Fruit fly (Drosophila melanogaster) whole organism, embryonic: ENCODE measurements around the gene CG9393.

ENCODE experiments used
- Atf-2 ChIP-seq: fragments of 200-800 bp; sonication (Bioruptor generic); optimal IDR thresholded peaks from 2 replicates; lab custom pipeline; 2016; ENCODE audit warnings: missing biosample characterization, missing genetic modification characterization
- CG10267 ChIP-seq: fragments of 200-800 bp; sonication (Bioruptor generic); optimal IDR thresholded peaks from 2 replicates; lab custom pipeline; 2018; ENCODE audit warnings: missing biosample characterization, mild to moderate bottlenecking, missing genetic modification characterization, moderate library complexity
- CG10431 ChIP-seq: fragments of 200-800 bp; sonication (Bioruptor generic); optimal IDR thresholded peaks from 3 replicates; lab custom pipeline; 2018; ENCODE audit warnings: missing biosample characterization, mild to moderate bottlenecking, missing genetic modification characterization
- CG11085 ChIP-seq: fragments of 200-800 bp; sonication (Bioruptor generic); IDR thresholded peaks from 2 replicates; pipeline ENCODE4 v1.3.6; 2022; ENCODE audit warnings: missing biosample characterization, missing genetic modification characterization
- CG11247 ChIP-seq: fragments of 200-800 bp; sonication (Bioruptor generic); IDR thresholded peaks from 2 replicates; pipeline ENCODE4 v1.3.6; 2022; ENCODE audit warnings: missing biosample characterization, missing genetic modification characterization
- CG11504 ChIP-seq: fragments of 200-800 bp; sonication (Bioruptor generic); optimal IDR thresholded peaks from 3 replicates; lab custom pipeline; 2019; ENCODE audit warnings: missing biosample characterization, mild to moderate bottlenecking, missing genetic modification characterization, moderate library complexity
- CG12769 ChIP-seq: fragments of 200-800 bp; sonication (Bioruptor generic); optimal IDR thresholded peaks from 2 replicates; lab custom pipeline; 2019; ENCODE audit warnings: missing biosample characterization, mild to moderate bottlenecking, missing genetic modification characterization, moderate library complexity
- CG13894 ChIP-seq: fragments of 200-800 bp; sonication (Bioruptor generic); optimal IDR thresholded peaks from 3 replicates; lab custom pipeline; 2018; ENCODE audit warnings: missing biosample characterization, mild to moderate bottlenecking, missing genetic modification characterization, moderate library complexity
- CG15696 ChIP-seq: fragments of 200-800 bp; sonication (Bioruptor generic); optimal IDR thresholded peaks from 2 replicates; lab custom pipeline; 2019; ENCODE audit warnings: missing biosample characterization, mild to moderate bottlenecking, missing genetic modification characterization, moderate library complexity
- CG1602 ChIP-seq: fragments of 200-800 bp; sonication (Bioruptor generic); optimal IDR thresholded peaks from 3 replicates; lab custom pipeline; 2016; ENCODE audit warnings: missing biosample characterization, missing genetic modification characterization
- CG16815 ChIP-seq: fragments of 200-800 bp; sonication (Bioruptor generic); optimal IDR thresholded peaks from 3 replicates; lab custom pipeline; 2017; ENCODE audit warnings: missing biosample characterization, mild to moderate bottlenecking, missing genetic modification characterization
- CG18011 ChIP-seq: fragments of 200-800 bp; sonication (Bioruptor generic); optimal IDR thresholded peaks from 2 replicates; lab custom pipeline; 2017; ENCODE audit warnings: missing biosample characterization, missing genetic modification characterization, mild to moderate bottlenecking, moderate library complexity, missing genotype
- CG2202 ChIP-seq: fragments of 200-800 bp; sonication (Bioruptor generic); optimal IDR thresholded peaks from 2 replicates; lab custom pipeline; 2018; ENCODE audit warnings: missing biosample characterization, mild to moderate bottlenecking, missing genetic modification characterization
- CG2712 ChIP-seq: fragments of 200-800 bp; optimal IDR thresholded peaks from 3 replicates; lab custom pipeline; 2019; ENCODE audit warnings: missing biosample characterization, mild to moderate bottlenecking, missing genetic modification characterization, moderate library complexity
- CG31224 ChIP-seq: fragments of 200-800 bp; sonication (Bioruptor generic); IDR thresholded peaks from 2 replicates; pipeline ENCODE4 v1.3.6; 2022; ENCODE audit warnings: missing biosample characterization, missing genetic modification characterization
- CG4404 ChIP-seq: fragments of 200-800 bp; sonication (Bioruptor generic); IDR thresholded peaks from 2 replicates; pipeline ENCODE4 v1.3.6; 2022; ENCODE audit warnings: missing biosample characterization, missing genetic modification characterization
- CG5245 ChIP-seq: fragments of 200-800 bp; sonication (Bioruptor generic); optimal IDR thresholded peaks from 3 replicates; lab custom pipeline; 2016; ENCODE audit warnings: missing biosample characterization, missing genetic modification characterization
- CG8765 ChIP-seq: fragments of 200-800 bp; sonication (Bioruptor generic); IDR thresholded peaks from 2 replicates; pipeline ENCODE4 v1.3.6; 2022; ENCODE audit warnings: missing biosample characterization, missing genetic modification characterization
- CG9727 ChIP-seq: fragments of 200-800 bp; sonication (Bioruptor generic); optimal IDR thresholded peaks from 3 replicates; lab custom pipeline; 2017; ENCODE audit warnings: missing biosample characterization, mild to moderate bottlenecking, missing genetic modification characterization
- CkIIα-i1 ChIP-seq: fragments of 200-800 bp; sonication (Bioruptor generic); IDR thresholded peaks from 2 replicates; pipeline ENCODE4 v1.3.6; 2022; ENCODE audit warnings: missing biosample characterization, missing genetic modification characterization
- Dek ChIP-seq: fragments of 200-800 bp; sonication (Bioruptor generic); optimal IDR thresholded peaks from 3 replicates; lab custom pipeline; 2019; ENCODE audit warnings: missing biosample characterization, mild to moderate bottlenecking, missing genetic modification characterization, moderate library complexity
- Doc2 ChIP-seq: fragments of 200-800 bp; sonication (Bioruptor generic); IDR thresholded peaks from 2 replicates; pipeline ENCODE4 v1.3.6; 2022; ENCODE audit warnings: missing biosample characterization, missing genetic modification characterization
- Ets97D ChIP-seq: fragments of 200-800 bp; sonication (Bioruptor generic); optimal IDR thresholded peaks from 3 replicates; lab custom pipeline; 2016; ENCODE audit warnings: missing biosample characterization, missing genetic modification characterization
- H15 ChIP-seq: fragments of 200-800 bp; sonication (Bioruptor generic); IDR thresholded peaks from 3 replicates; pipeline ENCODE4 v1.3.6; 2022; ENCODE audit warnings: missing biosample characterization, missing genetic modification characterization
- HLH54F ChIP-seq: fragments of 200-800 bp; sonication (Bioruptor generic); optimal IDR thresholded peaks from 3 replicates; lab custom pipeline; 2016; ENCODE audit warnings: missing biosample characterization, missing genetic modification characterization
- Mad ChIP-seq: fragments of 200-800 bp; sonication (Bioruptor generic); optimal IDR thresholded peaks from 2 replicates; lab custom pipeline; 2016; ENCODE audit warnings: missing biosample characterization, missing genetic modification characterization
- Max ChIP-seq: fragments of 200-800 bp; sonication (Bioruptor generic); optimal IDR thresholded peaks from 2 replicates; lab custom pipeline; 2016; ENCODE audit warnings: missing biosample characterization, mild to moderate bottlenecking, missing genetic modification characterization
- Meics ChIP-seq: fragments of 200-800 bp; sonication (Bioruptor generic); optimal IDR thresholded peaks from 2 replicates; lab custom pipeline; 2017; ENCODE audit warnings: missing biosample characterization, mild to moderate bottlenecking, missing genetic modification characterization
- NfI ChIP-seq: fragments of 200-800 bp; sonication (Bioruptor generic); optimal IDR thresholded peaks from 3 replicates; lab custom pipeline; 2018; ENCODE audit warnings: missing biosample characterization, mild to moderate bottlenecking, missing genetic modification characterization, moderate library complexity
- Ravus ChIP-seq: fragments of 200-800 bp; sonication (Bioruptor generic); IDR thresholded peaks from 2 replicates; pipeline ENCODE4 v1.3.6; 2022; ENCODE audit warnings: missing biosample characterization, missing genetic modification characterization
- Rx ChIP-seq: fragments of 200-800 bp; sonication (Bioruptor generic); IDR thresholded peaks from 2 replicates; pipeline ENCODE4 v1.3.6; 2022; ENCODE audit warnings: missing biosample characterization, missing genetic modification characterization
- Taf1 ChIP-seq: fragments of 200-800 bp; sonication (Bioruptor generic); IDR thresholded peaks from 2 replicates; pipeline ENCODE4 v1.3.6; 2022; ENCODE audit warnings: missing biosample characterization, missing genetic modification characterization
- cad ChIP-seq: fragments of >200 bp; optimal IDR thresholded peaks from 2 replicates; lab custom pipeline; 2017; ENCODE audit warnings: missing biosample characterization, missing genetic modification characterization
- cato ChIP-seq: fragments of 200-800 bp; sonication (Bioruptor generic); optimal IDR thresholded peaks from 2 replicates; lab custom pipeline; 2016; ENCODE audit warnings: missing biosample characterization, missing genetic modification characterization, borderline replicate concordance
- disco-r ChIP-seq: fragments of 200-800 bp; sonication (Bioruptor generic); optimal IDR thresholded peaks from 2 replicates; lab custom pipeline; 2016; ENCODE audit warnings: missing biosample characterization, missing genetic modification characterization
- ems ChIP-seq: fragments of 200-800 bp; sonication (Bioruptor generic); optimal IDR thresholded peaks from 3 replicates; lab custom pipeline; 2016; ENCODE audit warnings: missing biosample characterization, missing genetic modification characterization
- en ChIP-seq: fragments of 200-800 bp; sonication (Bioruptor generic); optimal IDR thresholded peaks from 2 replicates; lab custom pipeline; 2016; ENCODE audit warnings: missing biosample characterization, missing genetic modification characterization
- ken ChIP-seq: fragments of 200-800 bp; sonication (Bioruptor generic); IDR thresholded peaks from 3 replicates; pipeline ENCODE4 v1.3.6; 2022; ENCODE audit warnings: missing biosample characterization, missing genetic modification characterization
- lov ChIP-seq, 2 experiments: fragments of 200-800 bp in 1 of 2; fragments of >200 bp in 1 of 2; sonication (Bioruptor generic) in 1 of 2; IDR thresholded peaks in 1 of 2; optimal IDR thresholded peaks in 1 of 2; 2 replicates in 1 of 2; 3 replicates in 1 of 2; pipeline versions ENCODE4 v1.3.6 to Lab custom; 2017 to 2022; ENCODE audit warnings: missing biosample characterization in 1 of 2, missing genetic modification characterization in 1 of 2
- mld ChIP-seq: fragments of 200-800 bp; sonication (Bioruptor generic); IDR thresholded peaks from 3 replicates; pipeline ENCODE4 v1.3.6; 2022; ENCODE audit warnings: missing biosample characterization, missing genetic modification characterization; ENCODE audit not compliant: partially characterized antibody
- org-1 ChIP-seq: fragments of 200-800 bp; sonication (Bioruptor generic); optimal IDR thresholded peaks from 2 replicates; lab custom pipeline; 2017; ENCODE audit warnings: missing biosample characterization, missing genetic modification characterization
- pho ChIP-seq: fragments of 200-800 bp; sonication (Bioruptor generic); optimal IDR thresholded peaks from 2 replicates; lab custom pipeline; 2016; ENCODE audit warnings: missing biosample characterization, missing genetic modification characterization
- pzg ChIP-seq: fragments of 200-800 bp; sonication (Bioruptor generic); optimal IDR thresholded peaks from 3 replicates; lab custom pipeline; 2018; ENCODE audit warnings: missing biosample characterization, mild to moderate bottlenecking, missing genetic modification characterization, moderate library complexity
- sna ChIP-seq: fragments of 200-800 bp; sonication (Bioruptor generic); IDR thresholded peaks from 2 replicates; pipeline ENCODE4 v1.3.6; 2022; ENCODE audit warnings: missing biosample characterization, missing genetic modification characterization; ENCODE audit not compliant: partially characterized antibody
- so ChIP-seq: fragments of 200-800 bp; sonication (Bioruptor generic); IDR thresholded peaks from 3 replicates; pipeline ENCODE4 v1.3.6; 2022; ENCODE audit warnings: missing biosample characterization, missing genetic modification characterization
- stwl ChIP-seq: fragments of 200-800 bp; sonication (Bioruptor generic); optimal IDR thresholded peaks from 3 replicates; lab custom pipeline; 2018; ENCODE audit warnings: missing biosample characterization, mild to moderate bottlenecking, missing genetic modification characterization, moderate library complexity
- trem ChIP-seq: fragments of 200-800 bp; optimal IDR thresholded peaks from 3 replicates; lab custom pipeline; 2019; ENCODE audit warnings: missing biosample characterization, mild to moderate bottlenecking, missing genetic modification characterization, moderate library complexity
- vfl ChIP-seq: fragments of 200-800 bp; sonication (Bioruptor generic); optimal IDR thresholded peaks from 2 replicates; lab custom pipeline; 2016; ENCODE audit warnings: missing biosample characterization, missing genetic modification characterization
- wek ChIP-seq: fragments of 200-800 bp; sonication (Bioruptor generic); optimal IDR thresholded peaks from 3 replicates; lab custom pipeline; 2018; ENCODE audit warnings: missing biosample characterization, mild to moderate bottlenecking, missing genetic modification characterization, moderate library complexity

Gene CG9393

DNA sequence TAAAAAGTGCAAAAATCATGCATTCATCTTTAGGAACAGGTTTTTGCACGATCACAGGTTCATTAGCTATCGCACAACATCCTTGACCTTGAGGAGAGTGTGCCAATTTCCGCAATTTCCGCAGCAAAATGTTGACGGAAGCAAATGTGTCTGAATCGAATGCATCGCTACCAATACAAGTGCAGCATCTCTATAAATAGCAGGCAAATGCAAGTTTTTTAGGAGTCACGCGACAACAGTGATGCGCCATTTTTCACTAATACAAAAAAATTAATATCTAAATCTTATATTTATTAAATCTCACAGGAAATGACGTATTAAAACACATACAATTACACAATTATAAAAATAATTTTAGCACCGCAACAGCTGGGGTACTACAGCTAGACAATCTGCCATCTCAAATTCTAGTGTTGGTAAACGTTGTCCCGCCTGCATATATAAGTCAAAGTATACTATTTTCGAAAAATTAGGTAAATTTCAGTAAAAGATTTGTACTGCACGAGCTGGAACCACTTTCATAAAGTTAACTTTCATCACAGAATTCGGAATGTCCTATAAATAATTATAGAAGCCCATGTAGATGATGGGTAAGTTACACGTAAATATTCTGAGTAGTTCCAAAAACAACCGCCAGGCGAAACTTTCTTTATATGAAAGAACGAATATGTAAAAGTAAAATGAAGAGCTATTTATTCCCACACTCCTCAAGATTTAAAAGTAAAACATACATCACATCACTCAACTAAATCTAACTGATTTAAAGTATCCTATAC is 10.5 kb upstream of the CG9393 start, which contains the start of gene CG9399 (continued):
- TF ChIP-seq org-1 (peak; percentile 90), ken (GFP tag; lab: Robert Waterston, UW) (peak; percentile 99), CG31224 (peak; percentile 91), Ravus (GFP tag; lab: Robert Waterston, UW) (peak; percentile 85), Meics (peak; percentile 95), CG10267 (tag; lab: Kevin White, UChicago) (peak; percentile 99), Doc2 (GFP tag; lab: Robert Waterston, UW) (peak; percentile 85), mld (GFP tag; lab: Robert Waterston, UW) (no peak), ems (peak; percentile 94), pzg (GFP tag; lab: Kevin White, UChicago) (peak; percentile 59), CG2712 (tag; lab: Kevin White, UChicago) (peak; percentile 98), disco-r (GFP tag; lab: Kevin White, UChicago) (peak; percentile 84), CG18011 (GFP tag; lab: Kevin White, UChicago) (peak; percentile 90), Taf1 (peak; percentile 91), sna (GFP tag; lab: Robert Waterston, UW) (0 out of 2 replicates have a peak, but pooled peaks have one; percentile 33), wek (GFP tag; lab: Kevin White, UChicago) (peak; percentile 77), vfl (GFP tag; lab: Kevin White, UChicago) (peak; percentile 94), so (GFP tag; lab: Robert Waterston, UW) (peak; percentile 98), Dek (tag; lab: Kevin White, UChicago) (peak; percentile 96), CG4404 (GFP tag; lab: Robert Waterston, UW) (peak; percentile 97), CG11085 (GFP tag; lab: Robert Waterston, UW) (peak; percentile 95), CG11504 (peak; percentile 96), stwl (peak; percentile 83), CG5245 (GFP tag; lab: Kevin White, UChicago) (peak; percentile 94), CG8765 (peak; percentile 97), en (GFP tag; lab: Kevin White, UChicago) (peak; percentile 69), CG9727 (GFP tag; lab: Kevin White, UChicago) (peak; percentile 96), CG13894 (tag; lab: Kevin White, UChicago) (peak; percentile 91), HLH54F (peak; percentile 95), CG12769 (tag; lab: Kevin White, UChicago) (peak; percentile 86), trem (tag; lab: Kevin White, UChicago) (peak; percentile 93), NfI (peak; percentile 97), CG11247 (peak; percentile 98), CG2202 (tag; lab: Kevin White, UChicago) (peak; percentile 95), Rx (GFP tag; lab: Robert Waterston, UW) (peak; percentile 98), Ets97D (GFP tag; lab: Kevin White, UChicago) (peak; percentile 94), Max (GFP tag; lab: Kevin White, UChicago) (peak; percentile 97), H15 (GFP tag; lab: Robert Waterston, UW) (peak; percentile 99), CG1602 (peak; percentile 99), lov (optimal IDR thresholded peaks at IDR 0.05; lab: Kevin White, UChicago) (no peak), lov (GFP tag; IDR thresholded peaks at IDR 0.05; lab: Robert Waterston, UW) (peak; percentile 98), Mad (GFP tag; lab: Kevin White, UChicago) (peak; percentile 98), cato (peak; percentile 97), CG15696 (tag; lab: Kevin White, UChicago) (peak; percentile 92), pho (GFP tag; lab: Kevin White, UChicago) (peak; percentile 93), CG16815 (GFP tag; lab: Kevin White, UChicago) (peak; percentile 96), CG10431 (GFP tag; lab: Kevin White, UChicago) (peak; percentile 88), cad (GFP tag; lab: Kevin White, UChicago) (no peak), Atf-2 (GFP tag; lab: Kevin White, UChicago) (peak; percentile 91), CkIIα-i1 (GFP tag; lab: Robert Waterston, UW) (peak; percentile 81; the same call in 1 of the 2 replicates)
